Worm (Caenorhabditis elegans) whole organism, mixed stage, embryonic: ENCODE data around the gene K12H6.5.

Experiments
- M03D4.4 ChIP-seq: sonication (generic microtip); optimal IDR thresholded peaks from 2 replicates; lab custom pipeline; 2017; ENCODE audit warnings: mild to moderate bottlenecking, missing genetic modification characterization, missing compliant biosample characterization
- bed-3 ChIP-seq: fragments of 200-800 bp; sonication (Bioruptor generic); optimal IDR thresholded peaks from 3 replicates; lab custom pipeline; 2018; ENCODE audit warnings: mild to moderate bottlenecking, missing genetic modification characterization, moderate library complexity, missing compliant biosample characterization
- blmp-1 ChIP-seq: fragments of 150-350 bp; optimal IDR thresholded peaks from 2 replicates; lab custom pipeline; 2014; ENCODE audit warnings: missing biosample characterization, missing genetic modification characterization
- ceh-39 ChIP-seq: fragments of 150-350 bp; optimal IDR thresholded peaks from 2 replicates; lab custom pipeline; 2014; ENCODE audit warnings: missing biosample characterization, missing genetic modification characterization
- ceh-43 ChIP-seq: fragments of 200-800 bp; sonication (Bioruptor generic); optimal IDR thresholded peaks from 2 replicates; lab custom pipeline; 2018; ENCODE audit warnings: mild to moderate bottlenecking, missing genetic modification characterization, moderate library complexity, missing compliant biosample characterization
- ces-1 ChIP-seq: fragments of 150-350 bp; optimal IDR thresholded peaks from 2 replicates; lab custom pipeline; 2014; ENCODE audit warnings: missing biosample characterization, missing genetic modification reagents, missing genetic modification characterization
- cnd-1 ChIP-seq: fragments of 200-800 bp; sonication (Bioruptor generic); optimal IDR thresholded peaks from 2 replicates; lab custom pipeline; 2018; ENCODE audit warnings: mild to moderate bottlenecking, missing genetic modification characterization, missing compliant biosample characterization
- drap-1 ChIP-seq: fragments of 200-800 bp; sonication (Bioruptor generic); optimal IDR thresholded peaks from 3 replicates; lab custom pipeline; 2018; ENCODE audit warnings: mild to moderate bottlenecking, missing genetic modification characterization, missing compliant biosample characterization
- elt-1 ChIP-seq: sonication (generic microtip); optimal IDR thresholded peaks from 2 replicates; lab custom pipeline; 2017; ENCODE audit warnings: missing genetic modification characterization, mild to moderate bottlenecking, missing compliant biosample characterization, antibody characterized with exemption, moderate library complexity, borderline replicate concordance; ENCODE audit not compliant: insufficient read depth
- elt-3 ChIP-seq: fragments of 150-350 bp; optimal IDR thresholded peaks from 2 replicates; lab custom pipeline; 2014; ENCODE audit warnings: missing biosample characterization, missing genetic modification characterization
- ham-2 ChIP-seq: fragments of 200-800 bp; sonication (Bioruptor generic); optimal IDR thresholded peaks from 2 replicates; lab custom pipeline; 2018; ENCODE audit warnings: mild to moderate bottlenecking, missing genetic modification characterization, missing compliant biosample characterization
- lin-13 ChIP-seq: fragments of 150-350 bp; optimal IDR thresholded peaks from 2 replicates; lab custom pipeline; 2014; ENCODE audit warnings: missing biosample characterization, missing genetic modification characterization
- lin-32 ChIP-seq: fragments of 200-800 bp; sonication (Bioruptor generic); optimal IDR thresholded peaks from 2 replicates; lab custom pipeline; 2018; ENCODE audit warnings: mild to moderate bottlenecking, missing genetic modification characterization, missing compliant biosample characterization
- lsy-2 ChIP-seq: fragments of 150-350 bp; optimal IDR thresholded peaks from 2 replicates; lab custom pipeline; 2014; ENCODE audit warnings: missing biosample characterization, missing genetic modification characterization
- mab-5 ChIP-seq: fragments of 150-350 bp; optimal IDR thresholded peaks from 2 replicates; lab custom pipeline; 2014; ENCODE audit warnings: missing biosample characterization, missing genetic modification characterization
- mep-1 ChIP-seq: fragments of 150-350 bp; optimal IDR thresholded peaks from 2 replicates; lab custom pipeline; 2017; ENCODE audit warnings: missing biosample characterization, missing genetic modification reagents, missing genetic modification characterization, inconsistent platforms
- mls-2 ChIP-seq: sonication (generic microtip); optimal IDR thresholded peaks from 2 replicates; lab custom pipeline; 2016; ENCODE audit warnings: mild to moderate bottlenecking, missing genetic modification characterization, moderate library complexity, missing compliant biosample characterization
- nhr-12 ChIP-seq: fragments of 150-350 bp; optimal IDR thresholded peaks from 2 replicates; lab custom pipeline; 2014; ENCODE audit warnings: missing biosample characterization, missing genetic modification characterization
- nhr-2 ChIP-seq: fragments of 150-350 bp; optimal IDR thresholded peaks from 2 replicates; lab custom pipeline; 2014; ENCODE audit warnings: missing biosample characterization, missing genetic modification characterization
- nhr-237 ChIP-seq: fragments of 150-350 bp; optimal IDR thresholded peaks from 2 replicates; lab custom pipeline; 2014; ENCODE audit warnings: missing biosample characterization, missing genetic modification characterization
- nhr-28 ChIP-seq: fragments of 150-350 bp; optimal IDR thresholded peaks from 2 replicates; lab custom pipeline; 2014; ENCODE audit warnings: missing biosample characterization, missing genetic modification characterization
- nhr-76 ChIP-seq: sonication (generic microtip); optimal IDR thresholded peaks from 2 replicates; lab custom pipeline; 2017; ENCODE audit warnings: missing biosample characterization, missing genetic modification characterization
- pha-4 ChIP-seq: fragments of 150-350 bp; optimal IDR thresholded peaks from 2 replicates; lab custom pipeline; 2018; ENCODE audit warnings: missing biosample characterization, missing genetic modification reagents, missing genetic modification characterization
- sem-2 ChIP-seq: fragments of 200-800 bp; sonication (Bioruptor generic); optimal IDR thresholded peaks from 2 replicates; lab custom pipeline; 2018; ENCODE audit warnings: mild to moderate bottlenecking, missing genetic modification characterization, missing compliant biosample characterization
- snpc-4 ChIP-seq: fragments of 150-350 bp; optimal IDR thresholded peaks from 2 replicates; lab custom pipeline; 2014; ENCODE audit warnings: missing biosample characterization, missing genetic modification characterization
- sptf-1 ChIP-seq: sonication (generic microtip); optimal IDR thresholded peaks from 2 replicates; lab custom pipeline; 2017; ENCODE audit warnings: mild to moderate bottlenecking, missing genetic modification characterization, moderate library complexity, missing compliant biosample characterization
- tbx-8 ChIP-seq: fragments of 200-800 bp; sonication (Bioruptor generic); optimal IDR thresholded peaks from 2 replicates; lab custom pipeline; 2018; ENCODE audit warnings: mild to moderate bottlenecking, missing genetic modification characterization, moderate library complexity, missing compliant biosample characterization
- unc-120 ChIP-seq: sonication (generic microtip); optimal IDR thresholded peaks from 2 replicates; lab custom pipeline; 2017; ENCODE audit warnings: missing genetic modification characterization, missing compliant biosample characterization; ENCODE audit not compliant: poor library complexity, severe bottlenecking
- unc-39 ChIP-seq: fragments of 150-350 bp; optimal IDR thresholded peaks from 2 replicates; lab custom pipeline; 2014; ENCODE audit warnings: missing biosample characterization, missing genetic modification characterization
- unc-62 ChIP-seq: fragments of 150-350 bp; optimal IDR thresholded peaks from 2 replicates; lab custom pipeline; 2014; ENCODE audit warnings: missing biosample characterization, missing genetic modification reagents, missing genetic modification characterization
- ztf-11 ChIP-seq: fragments of 150-350 bp; optimal IDR thresholded peaks from 2 replicates; lab custom pipeline; 2014; ENCODE audit warnings: missing biosample characterization, missing genetic modification characterization

Gene K12H6.5

ce11 chrII:2797951-2798350, 28.0 kb downstream of the K12H6.5 start:
- TF ChIP-seq pha-4 (no peak), sem-2 (no peak), elt-1 (tag; lab: Kevin White, UChicago) (peak; percentile 3)

DNA sequence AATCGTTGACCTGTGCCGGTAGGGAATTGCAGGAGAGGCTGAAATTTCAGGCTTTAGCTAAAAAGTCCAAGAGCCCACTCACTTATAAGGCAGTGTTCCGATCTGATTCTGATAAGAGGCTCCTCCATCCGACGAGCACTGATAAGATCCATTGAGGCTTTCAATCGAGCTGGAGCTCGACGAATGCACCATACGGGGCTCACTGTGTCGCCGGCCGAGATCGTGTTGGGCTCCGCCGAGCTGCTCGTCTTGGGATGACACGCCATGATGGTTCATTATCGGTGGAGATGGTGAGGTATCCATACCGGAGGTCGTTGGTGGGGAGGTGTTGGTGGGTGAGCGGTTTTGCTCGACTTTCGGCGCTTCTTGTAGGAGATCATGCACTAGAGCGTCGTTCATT, 29.5 kb downstream of the K12H6.5 start:
- no peak for TF ChIP-seq sem-2
- TF ChIP-seq unc-62 = no peak
- TF ChIP-seq ces-1 (GFP tag; lab: Kevin White, UChicago) = no peak
- TF ChIP-seq bed-3 = no peak
- TF ChIP-seq sptf-1 (tag; lab: Kevin White, UChicago) = no peak
- TF ChIP-seq unc-39 (tag; lab: Kevin White, UChicago) = no peak
- TF ChIP-seq blmp-1 (tag; lab: Kevin White, UChicago) = no peak
- no peak for TF ChIP-seq nhr-76 (tag; lab: Kevin White, UChicago)

ce11 chrII:2795413-2795812, 30.6 kb downstream of the K12H6.5 start:
- TF ChIP-seq nhr-2 (tag; lab: Kevin White, UChicago) (no peak), mep-1 (tag; lab: Kevin White, UChicago) (no peak)

DNA sequence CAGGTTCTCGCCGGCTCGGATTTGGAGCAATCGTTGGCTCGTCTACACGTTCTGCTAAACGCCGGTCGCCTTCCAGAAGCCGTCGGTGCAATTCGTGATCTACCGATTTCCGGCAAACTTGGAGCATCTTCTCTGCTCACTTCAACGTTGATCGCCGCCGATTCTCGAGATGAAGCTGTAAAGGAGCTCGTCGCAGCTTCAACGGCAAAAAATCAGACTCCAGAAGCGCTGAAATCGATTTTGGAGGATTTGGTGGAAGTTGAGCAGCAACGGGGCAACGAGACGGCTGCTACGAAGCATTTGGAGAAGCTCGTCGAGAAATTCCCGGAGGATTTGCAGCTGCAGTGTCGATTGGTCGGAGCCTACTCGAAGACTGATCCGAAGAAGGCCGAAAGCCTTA, 34.3 kb downstream of the K12H6.5 start:
- TF ChIP-seq ceh-43 (no peak), mls-2 (no peak), unc-62 (no peak), sem-2 (no peak), unc-120 (no peak), sptf-1 (tag; lab: Kevin White, UChicago) (no peak), lin-32 (GFP tag; lab: Kevin White, UChicago) (no peak), pha-4 (no peak), drap-1 (GFP tag; lab: Kevin White, UChicago) (no peak), elt-3 (tag; lab: Kevin White, UChicago) (no peak), ztf-11 (tag; lab: Kevin White, UChicago) (no peak), unc-39 (tag; lab: Kevin White, UChicago) (no peak), mep-1 (tag; lab: Kevin White, UChicago) (no peak), tbx-8 (GFP tag; lab: Kevin White, UChicago) (no peak)

DNA sequence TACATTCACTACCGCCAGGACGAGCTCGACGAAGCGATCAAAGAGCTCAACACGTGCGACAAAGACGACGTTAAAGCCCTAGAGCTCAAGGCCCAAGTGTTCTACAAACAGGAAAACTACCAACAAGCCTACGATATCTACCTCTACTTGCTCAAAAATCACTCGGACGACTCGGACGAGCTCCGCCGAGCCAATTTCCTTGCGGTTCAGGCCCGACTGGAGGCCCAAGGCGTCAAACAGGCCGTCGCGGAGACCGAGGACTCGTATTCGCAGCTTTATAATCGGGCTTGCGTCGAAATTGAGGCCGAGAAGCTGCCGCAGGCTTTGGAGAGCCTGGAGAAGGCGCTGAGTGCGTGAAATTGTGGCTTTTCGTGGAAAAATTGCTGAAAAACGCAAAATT, 38.1 kb downstream of the K12H6.5 start:
- TF ChIP-seq M03D4.4 (tag; lab: Kevin White, UChicago) (no peak), drap-1 (GFP tag; lab: Kevin White, UChicago) (no peak), unc-39 (tag; lab: Kevin White, UChicago) (no peak), tbx-8 (GFP tag; lab: Kevin White, UChicago) (no peak), bed-3 (no peak), sptf-1 (tag; lab: Kevin White, UChicago) (no peak), mep-1 (tag; lab: Kevin White, UChicago) (no peak), ham-2 (GFP tag; lab: Kevin White, UChicago) (no peak), mls-2 (no peak), sem-2 (no peak), nhr-76 (tag; lab: Kevin White, UChicago) (no peak), lin-32 (GFP tag; lab: Kevin White, UChicago) (no peak), ceh-43 (no peak), snpc-4 (tag; lab: Kevin White, UChicago) (no peak), nhr-28 (tag; lab: Kevin White, UChicago) (no peak)

ce11 chrII:2787031-2787512, 38.9 kb downstream of the K12H6.5 start, which contains the start of the genes F08D12.12 and srpa-72:
TSS of gene F08D12.12 (minus strand) at chrII:2787081.
TSS of gene srpa-72 (plus strand) at chrII:2787481.
- TF ChIP-seq lin-13 (no peak), nhr-28 (tag; lab: Kevin White, UChicago) (no peak), ceh-39 (tag; lab: Kevin White, UChicago) (no peak), ham-2 (GFP tag; lab: Kevin White, UChicago) (no peak), elt-1 (tag; lab: Kevin White, UChicago) (no peak), pha-4 (peak; percentile 45), M03D4.4 (tag; lab: Kevin White, UChicago) (no peak), unc-120 (peak; percentile 7), tbx-8 (GFP tag; lab: Kevin White, UChicago) (no peak), ztf-11 (tag; lab: Kevin White, UChicago) (no peak), sem-2 (no peak), nhr-237 (tag; lab: Kevin White, UChicago) (no peak), lin-32 (GFP tag; lab: Kevin White, UChicago) (no peak), nhr-76 (tag; lab: Kevin White, UChicago) (no peak), cnd-1 (tag; lab: Kevin White, UChicago) (no peak), lsy-2 (tag; lab: Kevin White, UChicago) (peak; percentile 10), nhr-12 (no peak), ces-1 (GFP tag; lab: Kevin White, UChicago) (no peak), mab-5 (tag; lab: Kevin White, UChicago) (no peak), elt-3 (tag; lab: Kevin White, UChicago) (no peak)
